Worm (Caenorhabditis elegans): ENCODE data around the gene grl-1.

grl-1 gene

ce11 chrV:5536240-5536811, 2.7 kb upstream of the grl-1 start, which contains the start of the genes cox-16 and syp-2:
TSS of gene cox-16 (minus strand) at chrV:5536243.
TSS of gene syp-2 (plus strand) at chrV:5536487.
- TF ChIP-seq C34F6.9 (tag; optimal IDR thresholded peaks at IDR 0.05) (peak; percentile 43), nhr-129 (tag; optimal IDR thresholded peaks at IDR 0.05) (peak; percentile 51), mdl-1 (tag; optimal IDR thresholded peaks at IDR 0.05) (no peak)

ce11 chrV:5535774-5536173, 2.1 kb upstream of the grl-1 start, which contains the start of gene C24G6.8:
TSS of gene C24G6.8 (minus strand) at chrV:5535874.
- TF ChIP-seq R02D3.7 (tag; optimal IDR thresholded peaks at IDR 0.05) (no peak), unc-62 (GFP tag; optimal IDR thresholded peaks at IDR 0.05) (no peak)

- peak; percentile 48 for TF ChIP-seq Y55F3AM.14 (GFP tag; optimal IDR thresholded peaks at IDR 0.05)
- TF ChIP-seq nhr-25 (tag; optimal IDR thresholded peaks at IDR 0.05), result no peak
These were observed 6.0 kb downstream of the grl-1 start for ce11 chrV:5527694-5528093.

DNA sequence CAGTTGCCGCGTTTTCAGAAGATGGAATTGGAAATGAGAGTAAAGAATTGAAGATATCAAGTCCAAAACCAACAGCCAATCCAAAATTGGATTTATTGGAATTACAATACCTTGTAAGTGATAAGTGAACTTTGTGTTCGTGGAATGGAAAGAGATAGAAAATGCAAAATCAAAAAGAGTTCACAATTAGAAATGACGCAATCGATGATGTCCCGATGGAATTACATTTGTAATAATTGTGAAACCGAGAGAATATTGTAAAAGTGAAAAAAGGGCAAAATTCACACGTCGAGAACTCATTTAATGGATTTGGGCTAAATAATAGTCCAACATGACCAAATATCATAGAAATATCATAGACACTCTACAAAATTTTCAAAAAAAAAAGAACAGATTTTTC, 8.4 kb downstream of the grl-1 start:
- no peak for TF ChIP-seq mab-5 (tag; optimal IDR thresholded peaks at IDR 0.05)

- TF ChIP-seq dmd-4 (tag; optimal IDR thresholded peaks at IDR 0.05) (no peak), alr-1 (tag; optimal IDR thresholded peaks at IDR 0.05) (no peak), elt-3 (tag; optimal IDR thresholded peaks at IDR 0.05) (no peak), sem-4 (tag; optimal IDR thresholded peaks at IDR 0.05) (peak; percentile 26), nhr-237 (tag; optimal IDR thresholded peaks at IDR 0.05) (no peak), mab-5 (tag; optimal IDR thresholded peaks at IDR 0.05) (no peak), nhr-25 (tag; optimal IDR thresholded peaks at IDR 0.05) (peak; percentile 43), blmp-1 (tag; optimal IDR thresholded peaks at IDR 0.05; ENCODE audit: insufficient read depth) (peak; percentile 19), aly-2 (tag; optimal IDR thresholded peaks at IDR 0.05) (no peak), nhr-10 (tag; optimal IDR thresholded peaks at IDR 0.05) (no peak), zag-1 (tag; optimal IDR thresholded peaks at IDR 0.05) (no peak), nhr-23 (tag; optimal IDR thresholded peaks at IDR 0.05) (peak; percentile 74), elt-1 (tag; optimal IDR thresholded peaks at IDR 0.05) (peak; percentile 96), ama-1 (optimal IDR thresholded peaks at IDR 0.05) (no peak), mdl-1 (tag; optimal IDR thresholded peaks at IDR 0.05) (no peak), lin-39 (tag; optimal IDR thresholded peaks at IDR 0.05) (no peak), nhr-129 (tag; optimal IDR thresholded peaks at IDR 0.05) (peak; percentile 5), mbf-1 (tag; optimal IDR thresholded peaks at IDR 0.05) (no peak), sma-9 (GFP tag; optimal IDR thresholded peaks at IDR 0.05) (peak; percentile 49), sma-9 (tag; optimal IDR thresholded peaks at IDR 0.05) (no peak), nhr-6 (tag; optimal IDR thresholded peaks at IDR 0.05) (no peak), ZK546.5 (tag; optimal IDR thresholded peaks at IDR 0.05) (no peak), ztf-11 (tag; optimal IDR thresholded peaks at IDR 0.05) (no peak), unc-55 (GFP tag; optimal IDR thresholded peaks at IDR 0.05) (no peak), ceh-16 (tag; optimal IDR thresholded peaks at IDR 0.05) (peak; percentile 94), nhr-77 (tag; optimal IDR thresholded peaks at IDR 0.05) (no peak), ztf-1 (GFP tag; conservative IDR thresholded peaks at IDR 0.05) (no peak)
These were observed 10.4 kb downstream of the grl-1 start for ce11 chrV:5523260-5523659.

- peak; percentile 19 for TF ChIP-seq nhr-129 (tag; optimal IDR thresholded peaks at IDR 0.05)
- TF ChIP-seq blmp-1 (tag; optimal IDR thresholded peaks at IDR 0.05; ENCODE audit: insufficient read depth), result peak; percentile 30
- TF ChIP-seq fos-1 (tag; optimal IDR thresholded peaks at IDR 0.05), result peak; percentile 47
- TF ChIP-seq sma-3 (GFP tag; optimal IDR thresholded peaks at IDR 0.05), result peak; percentile 24
- no peak for TF ChIP-seq nhr-10 (tag; optimal IDR thresholded peaks at IDR 0.05)
These were observed 11.9 kb downstream of the grl-1 start, which contains the start of gene hir-1 for ce11 chrV:5521735-5522241. TSS of gene hir-1 (plus strand) at chrV:5522139.
